Worm (Caenorhabditis elegans) whole organism, young adult: ENCODE results near the gene F13A2.3.

Experiments used
- C06A6.2 ChIP-seq: fragments of 200-800 bp; sonication (Bioruptor generic); conservative IDR thresholded peaks from 2 replicates; pipeline ENCODE4 v1.3.6; 2022; ENCODE audit warnings: missing genetic modification characterization, missing compliant biosample characterization
- D2030.7 ChIP-seq: fragments of 200-800 bp; sonication (Bioruptor generic); IDR thresholded peaks from 2 replicates; pipeline ENCODE4 v1.3.6; 2022; ENCODE audit warnings: missing genetic modification reagents, missing genetic modification characterization, missing compliant biosample characterization
- F39B2.1 ChIP-seq: fragments of 200-800 bp; sonication (Bioruptor generic); IDR thresholded peaks from 2 replicates; pipeline ENCODE4 v1.3.6; 2022; ENCODE audit warnings: missing genetic modification reagents, missing genetic modification characterization, missing compliant biosample characterization
- F55B11.4 ChIP-seq: sonication (generic microtip); optimal IDR thresholded peaks from 2 replicates; lab custom pipeline; 2016; ENCODE audit warnings: missing compliant biosample characterization, missing genetic modification characterization, borderline replicate concordance; ENCODE audit not compliant: insufficient read depth
- Y95B8A.8 ChIP-seq: fragments of 200-800 bp; sonication (Bioruptor generic); IDR thresholded peaks from 2 replicates; pipeline ENCODE4 v1.3.6; 2022; ENCODE audit warnings: missing genetic modification reagents, missing genetic modification characterization, missing compliant biosample characterization
- ama-1 ChIP-seq, 3 experiments: fragments of 150-350 bp in 1 of 3; sonication (generic microtip) in 2 of 3; optimal IDR thresholded peaks; 2 replicates each; lab custom pipeline; 2014 to 2018; ENCODE audit warnings: missing biosample characterization in 2 of 3, missing genetic modification characterization in 2 of 3, missing genetic modification reagents in 2 of 3
- ets-4 ChIP-seq: fragments of 200-800 bp; sonication (Bioruptor generic); optimal IDR thresholded peaks from 2 replicates; lab custom pipeline; 2018; ENCODE audit warnings: mild to moderate bottlenecking, missing genetic modification characterization, missing compliant biosample characterization
- gei-17 ChIP-seq: fragments of 200-800 bp; sonication (Bioruptor generic); optimal IDR thresholded peaks from 2 replicates; lab custom pipeline; 2018; ENCODE audit warnings: mild to moderate bottlenecking, missing genetic modification characterization, missing compliant biosample characterization
- let-607 ChIP-seq, 2 experiments: fragments of 200-800 bp in 1 of 2; sonication (Bioruptor generic) in 1 of 2; sonication (generic microtip) in 1 of 2; optimal IDR thresholded peaks; 2 replicates each; lab custom pipeline; 2016 to 2018; ENCODE audit warnings: mild to moderate bottlenecking in 2 of 2, missing compliant biosample characterization in 2 of 2, missing genetic modification characterization in 2 of 2, moderate library complexity in 2 of 2, missing genotype in 1 of 2
- lir-1 ChIP-seq: fragments of 200-800 bp; sonication (Bioruptor generic); conservative IDR thresholded peaks from 2 replicates; pipeline ENCODE4 v1.3.6; 2022; ENCODE audit warnings: missing genetic modification reagents, missing genetic modification characterization, missing compliant biosample characterization
- mxl-1 ChIP-seq: sonication (generic microtip); optimal IDR thresholded peaks from 2 replicates; lab custom pipeline; 2016; ENCODE audit warnings: missing genetic modification characterization, missing compliant biosample characterization
- nfyb-1 ChIP-seq: fragments of 200-800 bp; sonication (Bioruptor generic); IDR thresholded peaks from 2 replicates; pipeline ENCODE4 v1.3.6; 2022; ENCODE audit warnings: missing genetic modification reagents, missing genetic modification characterization, missing compliant biosample characterization
- nhr-27 ChIP-seq: fragments of 200-800 bp; sonication (Bioruptor generic); optimal IDR thresholded peaks from 2 replicates; lab custom pipeline; 2018; ENCODE audit warnings: mild to moderate bottlenecking, missing genetic modification characterization, moderate library complexity, missing compliant biosample characterization
- pha-4 ChIP-seq: fragments of 150-350 bp; sonication (generic microtip); optimal IDR thresholded peaks from 2 replicates; lab custom pipeline; 2014; ENCODE audit warnings: missing biosample characterization, missing genetic modification reagents, missing genetic modification characterization

ce11 chrV:4364517-4364916 lies 31.6 kb downstream of the F13A2.3 start, which contains the start of gene grl-13:
- TF ChIP-seq mxl-1 (tag; lab: Kevin White, UChicago), result no peak
- TF ChIP-seq nfyb-1 (GFP tag; lab: Robert Waterston, UW), result no peak
- no peak for TF ChIP-seq F55B11.4 (tag; lab: Kevin White, UChicago)
- no peak for TF ChIP-seq ama-1 (optimal IDR thresholded peaks at IDR 0.05; lab: Kevin White, UChicago)
- TF ChIP-seq ama-1 (GFP tag; optimal IDR thresholded peaks at IDR 0.05; lab: Kevin White, UChicago), result no peak
- TF ChIP-seq pha-4 (tag; lab: Kevin White, UChicago), result no peak
- no peak for TF ChIP-seq nhr-27 (tag; lab: Kevin White, UChicago)
- TF ChIP-seq let-607 (tag; optimal IDR thresholded peaks at IDR 0.05; lab: Kevin White, UChicago), result no peak
- no peak for TF ChIP-seq gei-17 (GFP tag; lab: Kevin White, UChicago)
- TF ChIP-seq lir-1 (GFP tag; lab: Robert Waterston, UW), result no peak
- TF ChIP-seq ets-4, result no peak
- no peak for TF ChIP-seq D2030.7 (GFP tag; lab: Robert Waterston, UW)
- TF ChIP-seq C06A6.2 (GFP tag; lab: Robert Waterston, UW), result no peak
- no peak for TF ChIP-seq F39B2.1 (GFP tag; lab: Robert Waterston, UW)
- no peak for TF ChIP-seq Y95B8A.8 (GFP tag; lab: Robert Waterston, UW)
